Worm (Caenorhabditis elegans) whole organism, mixed stage, embryonic: Measurements from ENCODE around the gene dhhc-6.

Experiments
- elt-3 ChIP-seq: fragments of 150-350 bp; optimal IDR thresholded peaks from 2 replicates; lab custom pipeline; 2014; ENCODE audit warnings: missing biosample characterization, missing genetic modification characterization
- lin-13 ChIP-seq: fragments of 150-350 bp; optimal IDR thresholded peaks from 2 replicates; lab custom pipeline; 2014; ENCODE audit warnings: missing biosample characterization, missing genetic modification characterization
- nhr-12 ChIP-seq: fragments of 150-350 bp; optimal IDR thresholded peaks from 2 replicates; lab custom pipeline; 2014; ENCODE audit warnings: missing biosample characterization, missing genetic modification characterization
- nhr-28 ChIP-seq: fragments of 150-350 bp; optimal IDR thresholded peaks from 2 replicates; lab custom pipeline; 2014; ENCODE audit warnings: missing biosample characterization, missing genetic modification characterization
- pha-4 ChIP-seq: fragments of 150-350 bp; optimal IDR thresholded peaks from 2 replicates; lab custom pipeline; 2018; ENCODE audit warnings: missing biosample characterization, missing genetic modification reagents, missing genetic modification characterization
- ztf-11 ChIP-seq: fragments of 150-350 bp; optimal IDR thresholded peaks from 2 replicates; lab custom pipeline; 2014; ENCODE audit warnings: missing biosample characterization, missing genetic modification characterization

DNA sequence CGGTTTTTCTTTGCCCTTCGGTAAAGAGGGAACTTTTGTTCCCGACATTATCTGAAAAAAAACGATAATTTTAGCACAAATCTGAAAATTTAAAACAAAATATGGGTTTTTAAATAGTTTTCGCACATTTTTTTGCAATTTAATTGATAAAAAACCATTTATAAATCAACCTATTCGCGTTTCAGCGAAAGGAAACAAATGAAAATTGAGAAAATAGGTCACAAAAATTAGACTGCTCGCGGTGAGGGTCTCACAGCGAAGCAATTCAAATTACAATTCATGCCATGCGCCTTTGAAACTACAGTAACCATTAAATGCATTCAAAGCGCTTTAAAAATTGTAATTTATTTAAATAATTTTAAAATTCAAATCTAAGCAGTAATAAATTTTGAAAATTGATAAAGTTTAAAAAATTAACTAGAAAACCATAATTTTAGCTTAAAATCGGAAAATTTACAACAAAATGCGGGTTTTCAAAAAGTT is 29.5 kb downstream of the dhhc-6 start, which contains the start of gene B0001.7:
- TF ChIP-seq nhr-28 (tag; lab: Kevin White, UChicago) (no peak), lin-13 (tag; lab: Kevin White, UChicago) (no peak), pha-4 (tag; lab: Kevin White, UChicago) (no peak), elt-3 (tag; lab: Kevin White, UChicago) (no peak), ztf-11 (tag; lab: Kevin White, UChicago) (no peak), nhr-12 (no peak)
